Worm (Caenorhabditis elegans) whole organism, L3 larva: ENCODE data around the gene dpy-23.

ENCODE experiments used
- R02D3.7 ChIP-seq: fragments of 150-350 bp; optimal IDR thresholded peaks from 2 replicates; lab custom pipeline; 2014; ENCODE audit warnings: missing biosample characterization, missing genetic modification characterization
- ZK546.5 ChIP-seq: sonication (generic microtip); optimal IDR thresholded peaks from 2 replicates; lab custom pipeline; 2017; ENCODE audit warnings: missing biosample characterization, missing genetic modification characterization
- ceh-82 ChIP-seq: fragments of 150-350 bp; optimal IDR thresholded peaks from 2 replicates; lab custom pipeline; 2014; ENCODE audit warnings: missing biosample characterization, missing genetic modification characterization
- fkh-2 ChIP-seq: fragments of 150-350 bp; optimal IDR thresholded peaks from 2 replicates; lab custom pipeline; 2014; ENCODE audit warnings: missing biosample characterization, missing genetic modification reagents, missing genetic modification characterization
- fos-1 ChIP-seq: fragments of 150-350 bp; optimal IDR thresholded peaks from 2 replicates; lab custom pipeline; 2014; ENCODE audit warnings: missing biosample characterization, missing genetic modification characterization
- jun-1 ChIP-seq: fragments of 150-350 bp; optimal IDR thresholded peaks from 2 replicates; lab custom pipeline; 2014; ENCODE audit warnings: missing biosample characterization, missing genetic modification reagents, missing genetic modification characterization
- lin-15B ChIP-seq: fragments of 150-350 bp; optimal IDR thresholded peaks from 2 replicates; lab custom pipeline; 2014; ENCODE audit warnings: missing biosample characterization, missing genetic modification characterization
- lin-39 ChIP-seq: fragments of 150-350 bp; optimal IDR thresholded peaks from 2 replicates; lab custom pipeline; 2018; ENCODE audit warnings: missing biosample characterization, missing genetic modification reagents, missing genetic modification characterization
- mml-1 ChIP-seq: fragments of 150-350 bp; sonication (generic microtip); optimal IDR thresholded peaks from 3 replicates; lab custom pipeline; 2014; ENCODE audit warnings: missing biosample characterization, missing genetic modification characterization
- nhr-237 ChIP-seq: fragments of 150-350 bp; optimal IDR thresholded peaks from 2 replicates; lab custom pipeline; 2014; ENCODE audit warnings: missing biosample characterization, missing genetic modification characterization
- nhr-77 ChIP-seq: fragments of 150-350 bp; optimal IDR thresholded peaks from 2 replicates; lab custom pipeline; 2014; ENCODE audit warnings: missing biosample characterization, missing genetic modification characterization
- snpc-4 ChIP-seq: fragments of 150-350 bp; optimal IDR thresholded peaks from 2 replicates; lab custom pipeline; 2014; ENCODE audit warnings: missing biosample characterization, missing genetic modification characterization
- unc-39 ChIP-seq: sonication (generic microtip); optimal IDR thresholded peaks from 4 replicates; lab custom pipeline; 2017; ENCODE audit warnings: missing biosample characterization, missing genetic modification characterization
- unc-62 ChIP-seq: fragments of 150-350 bp; sonication (generic microtip); optimal IDR thresholded peaks from 4 replicates; lab custom pipeline; 2014; ENCODE audit warnings: missing biosample characterization, missing genetic modification reagents, missing genetic modification characterization

ce11 chrX:4363200-4363599, 26.0 kb upstream of the dpy-23 start, which contains the start of gene F14H12.17:
- TF ChIP-seq lin-39 (tag; lab: Kevin White, UChicago): no peak
- no peak for TF ChIP-seq unc-39 (tag; lab: Kevin White, UChicago)
- no peak for TF ChIP-seq jun-1 (tag; lab: Kevin White, UChicago)
- TF ChIP-seq nhr-77 (tag; lab: Kevin White, UChicago): no peak
- TF ChIP-seq lin-15B (tag; lab: Kevin White, UChicago): no peak
- no peak for TF ChIP-seq R02D3.7
- no peak for TF ChIP-seq unc-62 (GFP tag; lab: Kevin White, UChicago)
- TF ChIP-seq snpc-4 (tag; lab: Kevin White, UChicago): no peak
- no peak for TF ChIP-seq mml-1 (tag; lab: Kevin White, UChicago)
- no peak for TF ChIP-seq ceh-82
- TF ChIP-seq nhr-237 (tag; lab: Kevin White, UChicago): no peak
- TF ChIP-seq fkh-2: no peak
- no peak for TF ChIP-seq ZK546.5 (tag; lab: Kevin White, UChicago)
- TF ChIP-seq fos-1: no peak
